Fruit fly (Drosophila melanogaster) whole organism, embryonic: ENCODE measurements around the gene frm.

Experiments
- Blimp-1 ChIP-seq: fragments of 200-800 bp; sonication (Bioruptor generic); optimal IDR thresholded peaks from 3 replicates; lab custom pipeline; 2018; ENCODE audit warnings: missing biosample characterization, missing genetic modification characterization, mild to moderate bottlenecking, moderate library complexity, missing genetic modification reagents
- CG10274 ChIP-seq: fragments of 200-800 bp; sonication (Bioruptor generic); optimal IDR thresholded peaks from 3 replicates; lab custom pipeline; 2017; ENCODE audit warnings: missing biosample characterization, mild to moderate bottlenecking, missing genetic modification characterization
- CG10654 ChIP-seq: fragments of 200-800 bp; sonication (Bioruptor generic); optimal IDR thresholded peaks from 2 replicates; lab custom pipeline; 2016; ENCODE audit warnings: missing biosample characterization, missing genetic modification characterization
- CG11696 ChIP-seq: fragments of 200-800 bp; sonication (Bioruptor generic); IDR thresholded peaks from 2 replicates; pipeline ENCODE4 v1.3.6; 2022; ENCODE audit warnings: missing biosample characterization, missing genetic modification characterization
- CG12299 ChIP-seq: fragments of 200-800 bp; sonication (Bioruptor generic); optimal IDR thresholded peaks from 2 replicates; lab custom pipeline; 2018; ENCODE audit warnings: missing biosample characterization, mild to moderate bottlenecking, missing genetic modification characterization
- CG15011 ChIP-seq: fragments of 200-800 bp; sonication (Bioruptor generic); optimal IDR thresholded peaks from 3 replicates; lab custom pipeline; 2018; ENCODE audit warnings: missing biosample characterization, mild to moderate bottlenecking, missing genetic modification characterization
- CG17328 ChIP-seq: fragments of 200-800 bp; sonication (Bioruptor generic); IDR thresholded peaks from 2 replicates; pipeline ENCODE4 v1.3.6; 2022; ENCODE audit warnings: missing biosample characterization, missing genetic modification characterization
- CG18764 ChIP-seq: fragments of 200-800 bp; sonication (Bioruptor generic); optimal IDR thresholded peaks from 3 replicates; lab custom pipeline; 2016; ENCODE audit warnings: missing biosample characterization, missing genetic modification characterization
- CG30020 ChIP-seq: fragments of 200-800 bp; optimal IDR thresholded peaks from 2 replicates; lab custom pipeline; 2019; ENCODE audit warnings: missing biosample characterization, mild to moderate bottlenecking, missing genetic modification characterization, moderate library complexity
- CG32772 ChIP-seq: fragments of 200-800 bp; sonication (Bioruptor generic); IDR thresholded peaks from 2 replicates; pipeline ENCODE4 v1.3.6; 2022; ENCODE audit warnings: missing biosample characterization, missing genetic modification characterization
- CG3281 ChIP-seq: fragments of 200-800 bp; sonication (Bioruptor generic); optimal IDR thresholded peaks from 3 replicates; lab custom pipeline; 2017; ENCODE audit warnings: missing biosample characterization, mild to moderate bottlenecking, missing genetic modification characterization
- CG5245 ChIP-seq: fragments of 200-800 bp; sonication (Bioruptor generic); optimal IDR thresholded peaks from 3 replicates; lab custom pipeline; 2016; ENCODE audit warnings: missing biosample characterization, missing genetic modification characterization
- CG7928 ChIP-seq: fragments of 200-800 bp; sonication (Bioruptor generic); optimal IDR thresholded peaks from 2 replicates; lab custom pipeline; 2017; ENCODE audit warnings: missing biosample characterization, mild to moderate bottlenecking, missing genetic modification characterization
- CG7963 ChIP-seq: fragments of 200-800 bp; sonication (Bioruptor generic); IDR thresholded peaks from 3 replicates; pipeline ENCODE4 v1.3.6; 2022; ENCODE audit warnings: missing biosample characterization, missing genetic modification characterization; ENCODE audit not compliant: partially characterized antibody
- CG8281 ChIP-seq: fragments of 200-800 bp; sonication (Bioruptor generic); optimal IDR thresholded peaks from 2 replicates; lab custom pipeline; 2018; ENCODE audit warnings: missing biosample characterization, mild to moderate bottlenecking, missing genetic modification characterization, moderate library complexity
- CG8359 ChIP-seq: fragments of 200-800 bp; sonication (Bioruptor generic); optimal IDR thresholded peaks from 2 replicates; lab custom pipeline; 2017; ENCODE audit warnings: missing biosample characterization, mild to moderate bottlenecking, missing genetic modification characterization, borderline replicate concordance
- CG8478 ChIP-seq: fragments of >200 bp; optimal IDR thresholded peaks from 2 replicates; lab custom pipeline; 2018
- CG8924 ChIP-seq: fragments of 200-800 bp; optimal IDR thresholded peaks from 3 replicates; lab custom pipeline; 2019; ENCODE audit warnings: missing biosample characterization, mild to moderate bottlenecking, missing genetic modification characterization, moderate library complexity
- CG9437 ChIP-seq: fragments of 200-800 bp; sonication (Bioruptor generic); optimal IDR thresholded peaks from 2 replicates; lab custom pipeline; 2018; ENCODE audit warnings: missing biosample characterization, mild to moderate bottlenecking, missing genetic modification characterization
- CG9727 ChIP-seq: fragments of 200-800 bp; sonication (Bioruptor generic); optimal IDR thresholded peaks from 3 replicates; lab custom pipeline; 2017; ENCODE audit warnings: missing biosample characterization, mild to moderate bottlenecking, missing genetic modification characterization
- D ChIP-seq, 2 experiments: fragments of 200-800 bp in 1 of 2; fragments of >200 bp in 1 of 2; sonication (Bioruptor generic) in 1 of 2; optimal IDR thresholded peaks; 2 replicates in 1 of 2; 3 replicates in 1 of 2; lab custom pipeline; 2017; ENCODE audit warnings: mild to moderate bottlenecking in 1 of 2, missing biosample characterization in 1 of 2, missing genetic modification characterization in 1 of 2, missing genetic modification reagents in 1 of 2
- Dbx ChIP-seq: fragments of 200-800 bp; sonication (Bioruptor generic); IDR thresholded peaks from 3 replicates; pipeline ENCODE4 v1.3.6; 2022; ENCODE audit warnings: missing biosample characterization, missing genetic modification characterization
- Deaf1 ChIP-seq: fragments of 200-800 bp; optimal IDR thresholded peaks from 3 replicates; lab custom pipeline; 2019; ENCODE audit warnings: missing biosample characterization, mild to moderate bottlenecking, missing genetic modification characterization, moderate library complexity
- Dek ChIP-seq: fragments of 200-800 bp; sonication (Bioruptor generic); optimal IDR thresholded peaks from 3 replicates; lab custom pipeline; 2019; ENCODE audit warnings: missing biosample characterization, mild to moderate bottlenecking, missing genetic modification characterization, moderate library complexity
- Doc2 ChIP-seq: fragments of 200-800 bp; sonication (Bioruptor generic); IDR thresholded peaks from 2 replicates; pipeline ENCODE4 v1.3.6; 2022; ENCODE audit warnings: missing biosample characterization, missing genetic modification characterization
- E2f1 ChIP-seq: fragments of 200-800 bp; sonication (Bioruptor generic); IDR thresholded peaks from 2 replicates; pipeline ENCODE4 v1.3.6; 2022; ENCODE audit warnings: missing biosample characterization, missing genetic modification characterization
- E2f2 ChIP-seq: fragments of 200-800 bp; sonication (Bioruptor generic); IDR thresholded peaks from 2 replicates; pipeline ENCODE4 v1.3.6; 2022; ENCODE audit warnings: missing biosample characterization, missing genetic modification characterization
- Eip74EF ChIP-seq, 2 experiments: fragments of 200-800 bp in 1 of 2; fragments of >200 bp in 1 of 2; sonication (Bioruptor generic) in 1 of 2; optimal IDR thresholded peaks; 2 replicates each; lab custom pipeline; 2017 to 2019; ENCODE audit warnings: missing biosample characterization in 2 of 2, missing genetic modification characterization in 2 of 2, mild to moderate bottlenecking in 1 of 2, moderate library complexity in 1 of 2
- Fer3 ChIP-seq: fragments of 200-800 bp; sonication (Bioruptor generic); optimal IDR thresholded peaks from 2 replicates; lab custom pipeline; 2018; ENCODE audit warnings: missing biosample characterization, mild to moderate bottlenecking, missing genetic modification characterization, moderate library complexity
- Kr ChIP-seq: fragments of 200-800 bp; sonication (Bioruptor generic); optimal IDR thresholded peaks from 2 replicates; lab custom pipeline; 2017; ENCODE audit warnings: missing biosample characterization, mild to moderate bottlenecking, missing genetic modification characterization
- Mrtf ChIP-seq: fragments of 200-800 bp; sonication (Bioruptor generic); IDR thresholded peaks from 3 replicates; pipeline ENCODE4 v1.3.6; 2022; ENCODE audit warnings: missing biosample characterization, missing genetic modification characterization
- Nf-YC ChIP-seq: fragments of 200-800 bp; optimal IDR thresholded peaks from 3 replicates; lab custom pipeline; 2019; ENCODE audit warnings: missing biosample characterization, mild to moderate bottlenecking, missing genetic modification characterization, moderate library complexity
- Rx ChIP-seq: fragments of 200-800 bp; sonication (Bioruptor generic); IDR thresholded peaks from 2 replicates; pipeline ENCODE4 v1.3.6; 2022; ENCODE audit warnings: missing biosample characterization, missing genetic modification characterization
- Spps ChIP-seq: fragments of 200-800 bp; sonication (Bioruptor generic); optimal IDR thresholded peaks from 2 replicates; lab custom pipeline; 2018; ENCODE audit warnings: missing biosample characterization, mild to moderate bottlenecking, missing genetic modification characterization
- YL-1 ChIP-seq: fragments of 200-800 bp; sonication (Bioruptor generic); optimal IDR thresholded peaks from 3 replicates; lab custom pipeline; 2017; ENCODE audit warnings: missing biosample characterization, mild to moderate bottlenecking, missing genetic modification characterization
- ara ChIP-seq: fragments of 200-800 bp; sonication (Bioruptor generic); IDR thresholded peaks from 2 replicates; pipeline ENCODE4 v1.3.6; 2022; ENCODE audit warnings: missing biosample characterization, missing genetic modification characterization
- bab2 ChIP-seq: fragments of 200-800 bp; sonication (Bioruptor generic); optimal IDR thresholded peaks from 2 replicates; lab custom pipeline; 2016; ENCODE audit warnings: missing biosample characterization, missing genetic modification characterization
- ci ChIP-seq: fragments of 200-800 bp; sonication (Bioruptor generic); IDR thresholded peaks from 3 replicates; pipeline ENCODE4 v1.3.6; 2022; ENCODE audit warnings: missing biosample characterization, missing genetic modification characterization
- dimm ChIP-seq: fragments of 200-800 bp; sonication (Bioruptor generic); IDR thresholded peaks from 2 replicates; pipeline ENCODE4 v1.3.6; 2022; ENCODE audit warnings: missing biosample characterization, missing genetic modification characterization
- dpn ChIP-seq, 2 experiments: fragments of 200-800 bp; sonication (Bioruptor generic); optimal IDR thresholded peaks; 3 replicates each; lab custom pipeline; 2016; ENCODE audit warnings: missing biosample characterization in 2 of 2, missing genetic modification characterization in 2 of 2
- gsb-n ChIP-seq: fragments of 200-800 bp; sonication (Bioruptor generic); optimal IDR thresholded peaks from 3 replicates; lab custom pipeline; 2018; ENCODE audit warnings: missing biosample characterization, mild to moderate bottlenecking, missing genetic modification characterization
- lmd ChIP-seq: fragments of 200-800 bp; sonication (Bioruptor generic); IDR thresholded peaks from 2 replicates; pipeline ENCODE4 v1.3.6; 2022; ENCODE audit warnings: missing biosample characterization, missing genetic modification characterization
- p53 ChIP-seq: fragments of 200-800 bp; sonication (Bioruptor generic); optimal IDR thresholded peaks from 2 replicates; lab custom pipeline; 2016; ENCODE audit warnings: missing biosample characterization, missing genetic modification characterization
- peb ChIP-seq: fragments of 200-800 bp; sonication (Bioruptor generic); IDR thresholded peaks from 2 replicates; pipeline ENCODE4 v1.3.6; 2022; ENCODE audit warnings: missing biosample characterization, missing genetic modification characterization
- psq ChIP-seq: fragments of 200-800 bp; sonication (Bioruptor generic); optimal IDR thresholded peaks from 2 replicates; lab custom pipeline; 2017; ENCODE audit warnings: missing biosample characterization, missing genetic modification characterization
- sisA ChIP-seq: fragments of 200-800 bp; sonication (Bioruptor generic); IDR thresholded peaks from 2 replicates; pipeline ENCODE4 v1.3.6; 2022; ENCODE audit warnings: missing biosample characterization, missing genetic modification characterization
- slou ChIP-seq: fragments of 200-800 bp; sonication (Bioruptor generic); optimal IDR thresholded peaks from 3 replicates; lab custom pipeline; 2016; ENCODE audit warnings: missing biosample characterization, missing genetic modification characterization
- ssp ChIP-seq: fragments of 200-800 bp; sonication (Bioruptor generic); IDR thresholded peaks from 2 replicates; pipeline ENCODE4 v1.3.6; 2022; ENCODE audit warnings: missing biosample characterization, missing genetic modification characterization
- stwl ChIP-seq: fragments of 200-800 bp; sonication (Bioruptor generic); optimal IDR thresholded peaks from 3 replicates; lab custom pipeline; 2018; ENCODE audit warnings: missing biosample characterization, mild to moderate bottlenecking, missing genetic modification characterization, moderate library complexity
- toy ChIP-seq: fragments of 200-800 bp; sonication (Bioruptor generic); IDR thresholded peaks from 2 replicates; pipeline ENCODE4 v1.3.6; 2022; ENCODE audit warnings: missing biosample characterization, missing genetic modification characterization
- wdn ChIP-seq: fragments of 200-800 bp; sonication (Bioruptor generic); IDR thresholded peaks from 2 replicates; pipeline ENCODE4 v1.3.6; 2022; ENCODE audit warnings: missing biosample characterization, missing genetic modification characterization

The frm gene

DNA sequence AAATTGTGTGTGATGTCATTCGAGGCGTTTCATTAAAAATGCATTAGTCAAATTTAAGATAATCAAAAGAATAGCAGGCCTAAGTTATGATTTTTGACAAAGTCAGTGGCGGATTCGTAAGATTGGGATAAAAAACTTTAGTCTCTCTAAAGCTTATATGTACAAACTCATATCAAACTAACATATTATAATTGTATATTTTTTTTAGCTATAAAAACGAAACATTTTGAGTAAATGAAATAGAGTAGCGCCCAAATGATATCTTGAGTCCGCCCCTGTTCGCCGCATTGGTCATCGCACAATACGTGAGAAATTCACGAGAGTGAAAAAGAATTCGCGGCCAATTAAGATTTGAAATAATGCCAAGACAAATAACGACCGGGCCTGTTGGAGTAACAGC, 3.4 kb upstream of the frm start (continued):
- TF ChIP-seq CG9437 (no peak), Dek (peak; percentile 38), E2f2 (no peak), ara (GFP tag; lab: Robert Waterston, UW) (peak; percentile 55; the same call in 1 of the 2 replicates), CG5245 (peak; percentile 24), dimm (GFP tag; lab: Robert Waterston, UW) (no peak), Eip74EF (GFP tag; optimal IDR thresholded peaks at IDR 0.05; lab: Kevin White, UChicago) (no peak), Kr (GFP tag; lab: Kevin White, UChicago) (no peak), Mrtf (GFP tag; lab: Robert Waterston, UW) (peak; percentile 65; the same call in 1 of the 3 replicates), lmd (GFP tag; lab: Robert Waterston, UW) (peak; percentile 82), CG8478 (lab: Kevin White, UChicago) (no peak), E2f1 (GFP tag; lab: Robert Waterston, UW) (peak; percentile 73), bab2 (no peak), Blimp-1 (GFP tag; lab: Kevin White, UChicago) (peak; percentile 57), D (optimal IDR thresholded peaks at IDR 0.05; lab: Kevin White, UChicago) (no peak), D (GFP tag; optimal IDR thresholded peaks at IDR 0.05; lab: Kevin White, UChicago) (no peak), CG11696 (GFP tag; lab: Robert Waterston, UW) (no peak), sisA (GFP tag; lab: Robert Waterston, UW) (no peak; the same call in 1 of the 2 replicates), Deaf1 (tag; lab: Kevin White, UChicago) (peak; percentile 13), dpn (GFP tag; optimal IDR thresholded peaks at IDR 0.05; lab: Kevin White, UChicago) (peak in 1 of 2 experiments; percentile 61), gsb-n (tag; lab: Kevin White, UChicago) (no peak), CG18764 (GFP tag; lab: Kevin White, UChicago) (no peak), stwl (tag; lab: Kevin White, UChicago) (no peak), Nf-YC (tag; lab: Kevin White, UChicago) (peak; percentile 24), CG17328 (no peak), Rx (GFP tag; lab: Robert Waterston, UW) (no peak), Fer3 (tag; lab: Kevin White, UChicago) (peak; percentile 65), CG7963 (GFP tag; lab: Robert Waterston, UW) (no peak), psq (GFP tag; lab: Kevin White, UChicago) (no peak), Spps (tag; lab: Kevin White, UChicago) (no peak), CG30020 (tag; lab: Kevin White, UChicago) (no peak), CG8359 (GFP tag; lab: Kevin White, UChicago) (no peak), Doc2 (GFP tag; lab: Robert Waterston, UW) (no peak), CG3281 (GFP tag; lab: Kevin White, UChicago) (peak; percentile 37), CG32772 (GFP tag; lab: Robert Waterston, UW) (no peak; the same call in none of the 2 replicates), Dbx (GFP tag; lab: Robert Waterston, UW) (peak; percentile 81; the same call in 2 of the 3 replicates), slou (no peak), CG7928 (GFP tag; lab: Kevin White, UChicago) (no peak), CG8924 (tag; lab: Kevin White, UChicago) (peak; percentile 40), peb (GFP tag; lab: Robert Waterston, UW) (no peak), CG15011 (no peak), CG10654 (GFP tag; lab: Kevin White, UChicago) (peak; percentile 7), CG10274 (no peak), CG9727 (no peak), YL-1 (no peak), p53 (GFP tag; lab: Kevin White, UChicago) (no peak), toy (GFP tag; lab: Robert Waterston, UW) (no peak), ssp (GFP tag; lab: Robert Waterston, UW) (no peak), CG12299 (no peak), CG8281 (tag; lab: Kevin White, UChicago) (no peak), wdn (GFP tag; lab: Robert Waterston, UW) (0 out of 2 replicates have a peak, but pooled peaks have one; percentile 12), ci (GFP tag; lab: Robert Waterston, UW) (peak; percentile 53; the same call in 1 of the 3 replicates)
